Worm (Caenorhabditis elegans) whole organism, L4 larva: ENCODE data around the gene klf-3.
A peak's percentile ranks its signal among the peaks of the same experiment; 100 is the strongest.

Experiments used
- F49E8.2 ChIP-seq: sonication (generic microtip); optimal IDR thresholded peaks from 2 replicates; lab custom pipeline; 2016; ENCODE audit warnings: missing compliant biosample characterization, mild to moderate bottlenecking, missing genetic modification characterization, borderline replicate concordance
- R02D3.7 ChIP-seq: fragments of 150-350 bp; sonication (generic microtip); optimal IDR thresholded peaks from 3 replicates; lab custom pipeline; 2014; ENCODE audit warnings: missing biosample characterization, missing genetic modification characterization
- T26A8.4 ChIP-seq: fragments of 200-800 bp; sonication (Bioruptor generic); IDR thresholded peaks from 2 replicates; pipeline ENCODE4 v1.3.6; 2022; ENCODE audit warnings: missing genetic modification characterization, missing compliant biosample characterization
- Y105C5A.15 ChIP-seq: fragments of 200-800 bp; sonication (Bioruptor generic); IDR thresholded peaks from 2 replicates; pipeline ENCODE4 v1.3.6; 2022; ENCODE audit warnings: missing genetic modification characterization, missing compliant biosample characterization
- Y5F2A.4 ChIP-seq: fragments of 200-800 bp; sonication (Bioruptor generic); optimal IDR thresholded peaks from 2 replicates; lab custom pipeline; 2018; ENCODE audit warnings: mild to moderate bottlenecking, missing genetic modification characterization, missing compliant biosample characterization
- Y75B8A.6 ChIP-seq: fragments of 200-800 bp; sonication (Bioruptor generic); IDR thresholded peaks from 2 replicates; pipeline ENCODE4 v1.3.6; 2022; ENCODE audit warnings: missing genetic modification reagents, missing genetic modification characterization, missing compliant biosample characterization
- ZK337.2 ChIP-seq: fragments of 200-800 bp; sonication (Bioruptor generic); IDR thresholded peaks from 2 replicates; pipeline ENCODE4 v1.3.6; 2022; ENCODE audit warnings: missing genetic modification reagents, missing genetic modification characterization, missing compliant biosample characterization
- ZK546.5 ChIP-seq, 2 experiments: sonication (generic microtip); optimal IDR thresholded peaks; 2 replicates each; lab custom pipeline; 2017; ENCODE audit warnings: missing biosample characterization in 2 of 2, missing genetic modification characterization in 2 of 2
- ceh-32 ChIP-seq: sonication (generic microtip); optimal IDR thresholded peaks from 2 replicates; lab custom pipeline; 2016; ENCODE audit warnings: mild to moderate bottlenecking, missing genetic modification characterization, missing compliant biosample characterization; ENCODE audit not compliant: poor library complexity
- ceh-44 ChIP-seq: fragments of 200-800 bp; sonication (Bioruptor generic); IDR thresholded peaks from 2 replicates; pipeline ENCODE4 v1.3.6; 2022; ENCODE audit warnings: missing genetic modification reagents, missing genetic modification characterization, missing compliant biosample characterization
- cey-2 ChIP-seq: sonication (generic microtip); optimal IDR thresholded peaks from 3 replicates; lab custom pipeline; 2017; ENCODE audit warnings: missing genetic modification characterization, mild to moderate bottlenecking, missing compliant biosample characterization, antibody characterized with exemption, borderline replicate concordance; ENCODE audit not compliant: insufficient read depth
- daf-19 ChIP-seq: fragments of 200-800 bp; sonication (Bioruptor generic); conservative IDR thresholded peaks from 2 replicates; pipeline ENCODE4 v1.3.6; 2022; ENCODE audit warnings: missing genetic modification characterization, missing compliant biosample characterization
- dmd-8 ChIP-seq: fragments of 200-800 bp; sonication (Bioruptor generic); IDR thresholded peaks from 2 replicates; pipeline ENCODE4 v1.3.6; 2022; ENCODE audit warnings: missing genetic modification characterization, missing compliant biosample characterization
- dmd-9 ChIP-seq: fragments of 200-800 bp; sonication (Bioruptor generic); IDR thresholded peaks from 2 replicates; pipeline ENCODE4 v1.3.6; 2022; ENCODE audit warnings: missing genetic modification reagents, missing genetic modification characterization, missing compliant biosample characterization
- duxl-1 ChIP-seq: sonication (generic microtip); optimal IDR thresholded peaks from 2 replicates; lab custom pipeline; 2016; ENCODE audit warnings: mild to moderate bottlenecking, missing genetic modification characterization, moderate library complexity, missing compliant biosample characterization; ENCODE audit not compliant: poor library complexity
- dve-1 ChIP-seq: sonication (generic microtip); optimal IDR thresholded peaks from 2 replicates; lab custom pipeline; 2017; ENCODE audit warnings: antibody characterized with exemption, mild to moderate bottlenecking, missing genetic modification characterization, missing compliant biosample characterization; ENCODE audit not compliant: insufficient read depth
- egl-27 ChIP-seq: sonication (generic microtip); optimal IDR thresholded peaks from 3 replicates; lab custom pipeline; 2017; ENCODE audit warnings: missing biosample characterization, missing genetic modification reagents, missing genetic modification characterization
- fkh-10 ChIP-seq: fragments of 150-350 bp; optimal IDR thresholded peaks from 2 replicates; lab custom pipeline; 2014; ENCODE audit warnings: missing biosample characterization, missing genetic modification reagents, missing genetic modification characterization
- hlh-11 ChIP-seq: fragments of 200-800 bp; sonication (Bioruptor generic); optimal IDR thresholded peaks from 2 replicates; lab custom pipeline; 2018; ENCODE audit warnings: mild to moderate bottlenecking, missing genetic modification characterization, missing compliant biosample characterization
- hmg-1.1 ChIP-seq: fragments of 200-800 bp; sonication (Bioruptor generic); IDR thresholded peaks from 2 replicates; pipeline ENCODE4 v1.3.6; 2022; ENCODE audit warnings: missing genetic modification reagents, missing genetic modification characterization, missing compliant biosample characterization
- lim-7 ChIP-seq: fragments of 200-800 bp; sonication (Bioruptor generic); IDR thresholded peaks from 2 replicates; pipeline ENCODE4 v1.3.6; 2022; ENCODE audit warnings: missing genetic modification characterization, missing compliant biosample characterization
- lin-15B ChIP-seq: fragments of 150-350 bp; sonication (generic microtip); optimal IDR thresholded peaks from 3 replicates; lab custom pipeline; 2014; ENCODE audit warnings: missing biosample characterization, missing genetic modification characterization
- lin-29 ChIP-seq: fragments of 200-800 bp; sonication (Bioruptor generic); IDR thresholded peaks from 2 replicates; pipeline ENCODE4 v1.3.6; 2022; ENCODE audit warnings: missing genetic modification reagents, missing genetic modification characterization, missing compliant biosample characterization
- lin-38 ChIP-seq: fragments of 200-800 bp; sonication (Bioruptor generic); IDR thresholded peaks from 2 replicates; pipeline ENCODE4 v1.3.6; 2022; ENCODE audit warnings: missing genetic modification reagents, missing genetic modification characterization, missing compliant biosample characterization
- lin-39 ChIP-seq: fragments of 150-350 bp; optimal IDR thresholded peaks from 2 replicates; lab custom pipeline; 2014; ENCODE audit warnings: missing biosample characterization, missing genetic modification reagents, missing genetic modification characterization
- lsy-2 ChIP-seq, 2 experiments: fragments of 150-350 bp in 1 of 2; sonication (generic microtip) in 1 of 2; optimal IDR thresholded peaks; 2 replicates each; lab custom pipeline; 2014 to 2017; ENCODE audit warnings: missing biosample characterization in 2 of 2, missing genetic modification characterization in 2 of 2
- madf-5 ChIP-seq, 2 experiments: fragments of 200-800 bp; sonication (Bioruptor generic); IDR thresholded peaks; 2 replicates each; pipeline ENCODE4 v1.3.6; 2022; ENCODE audit warnings: missing compliant biosample characterization in 2 of 2, missing genetic modification characterization in 2 of 2
- madf-9 ChIP-seq: fragments of 200-800 bp; sonication (Bioruptor generic); conservative IDR thresholded peaks from 2 replicates; pipeline ENCODE4 v1.3.6; 2022; ENCODE audit warnings: missing genetic modification reagents, missing genetic modification characterization, missing compliant biosample characterization
- mdl-1 ChIP-seq, 2 experiments: fragments of 150-350 bp in 1 of 2; sonication (generic microtip) in 1 of 2; optimal IDR thresholded peaks; 2 replicates each; lab custom pipeline; 2014 to 2017; ENCODE audit warnings: missing biosample characterization in 2 of 2, missing genetic modification characterization in 2 of 2
- mes-2 ChIP-seq: sonication (generic microtip); optimal IDR thresholded peaks from 2 replicates; lab custom pipeline; 2016; ENCODE audit warnings: missing genotype, mild to moderate bottlenecking, missing genetic modification characterization, missing compliant biosample characterization; ENCODE audit not compliant: poor library complexity, severe bottlenecking
- mxl-3 ChIP-seq: fragments of 200-800 bp; sonication (Bioruptor generic); optimal IDR thresholded peaks from 2 replicates; lab custom pipeline; 2018; ENCODE audit warnings: mild to moderate bottlenecking, missing genetic modification characterization, missing compliant biosample characterization
- nhr-102 ChIP-seq: sonication (generic microtip); optimal IDR thresholded peaks from 2 replicates; lab custom pipeline; 2016; ENCODE audit warnings: mild to moderate bottlenecking, missing genetic modification characterization, moderate library complexity, missing compliant biosample characterization
- nhr-111 ChIP-seq: fragments of 200-800 bp; sonication (Bioruptor generic); optimal IDR thresholded peaks from 2 replicates; lab custom pipeline; 2018; ENCODE audit warnings: mild to moderate bottlenecking, missing genetic modification characterization, missing compliant biosample characterization
- nhr-237 ChIP-seq: sonication (generic microtip); optimal IDR thresholded peaks from 2 replicates; lab custom pipeline; 2017; ENCODE audit warnings: missing biosample characterization, missing genetic modification characterization
- nhr-28 ChIP-seq: fragments of 150-350 bp; optimal IDR thresholded peaks from 2 replicates; lab custom pipeline; 2014; ENCODE audit warnings: missing biosample characterization, missing genetic modification characterization
- nhr-41 ChIP-seq: fragments of 200-800 bp; sonication (Bioruptor generic); IDR thresholded peaks from 2 replicates; pipeline ENCODE4 v1.3.6; 2022; ENCODE audit warnings: missing genetic modification reagents, missing genetic modification characterization, missing compliant biosample characterization
- nhr-76 ChIP-seq: fragments of 150-350 bp; optimal IDR thresholded peaks from 2 replicates; lab custom pipeline; 2014; ENCODE audit warnings: missing biosample characterization, missing genetic modification characterization
- pha-4 ChIP-seq, 2 experiments: fragments of 150-350 bp in 1 of 2; fragments of 200-800 bp in 1 of 2; sonication (Bioruptor generic) in 1 of 2; IDR thresholded peaks in 1 of 2; optimal IDR thresholded peaks in 1 of 2; 2 replicates each; pipeline versions ENCODE4 v1.3.6 to Lab custom; 2014 to 2022; ENCODE audit warnings: missing genetic modification characterization in 2 of 2, missing genetic modification reagents in 2 of 2, missing biosample characterization in 1 of 2, missing compliant biosample characterization in 1 of 2
- skn-1 ChIP-seq: fragments of 150-350 bp; optimal IDR thresholded peaks from 2 replicates; lab custom pipeline; 2014; ENCODE audit warnings: missing biosample characterization, missing genetic modification characterization
- snpc-1.2 ChIP-seq: fragments of 200-800 bp; sonication (Bioruptor generic); IDR thresholded peaks from 2 replicates; pipeline ENCODE4 v1.3.6; 2022; ENCODE audit warnings: missing genetic modification reagents, missing genetic modification characterization, missing compliant biosample characterization
- spr-1 ChIP-seq: sonication (generic microtip); optimal IDR thresholded peaks from 2 replicates; lab custom pipeline; 2016; ENCODE audit warnings: mild to moderate bottlenecking, missing genetic modification characterization, missing compliant biosample characterization
- tra-1 ChIP-seq: fragments of 200-800 bp; sonication (Bioruptor generic); IDR thresholded peaks from 2 replicates; pipeline ENCODE4 v1.3.6; 2022; ENCODE audit warnings: missing genetic modification reagents, missing genetic modification characterization, missing compliant biosample characterization
- unc-39 ChIP-seq: sonication (generic microtip); optimal IDR thresholded peaks from 2 replicates; lab custom pipeline; 2017; ENCODE audit warnings: missing biosample characterization, missing genetic modification characterization
- zip-11 ChIP-seq: fragments of 200-800 bp; sonication (Bioruptor generic); IDR thresholded peaks from 2 replicates; pipeline ENCODE4 v1.3.6; 2022; ENCODE audit warnings: missing genetic modification characterization, missing compliant biosample characterization

The klf-3 gene

ce11 chrII:6587264-6587870, 29.3 kb upstream of the klf-3 start, which contains the start of gene C56C10.7 (continued):
- TF ChIP-seq Y5F2A.4 (GFP tag; lab: Kevin White, UChicago) (peak; percentile 3), snpc-1.2 (GFP tag; lab: Robert Waterston, UW) (peak; percentile 54), tra-1 (GFP tag; lab: Robert Waterston, UW) (0 out of 2 replicates have a peak, but pooled peaks have one; percentile 16), lim-7 (GFP tag; lab: Robert Waterston, UW) (no peak), dve-1 (tag; lab: Kevin White, UChicago) (peak; percentile 33), F49E8.2 (tag; lab: Kevin White, UChicago) (peak; percentile 64), madf-5 (GFP tag; IDR thresholded peaks at IDR 0.05; lab: Robert Waterston, UW) (0 out of 4 replicates have a peak, but pooled peaks of 1 of the 2 experiments have one; percentile 39), hmg-1.1 (GFP tag; lab: Robert Waterston, UW) (no peak), nhr-102 (tag; lab: Kevin White, UChicago) (peak; percentile 58)
- TF ChIP-seq, all 104 proteins: peak for 22

ce11 chrII:6588605-6589292, 27.9 kb upstream of the klf-3 start, which contains the start of gene icd-1:
TSS of gene icd-1 (minus strand) at chrII:6588655.
- TF ChIP-seq nhr-41 (GFP tag; lab: Robert Waterston, UW) (peak; percentile 62; the same call in 1 of the 2 replicates), dmd-8 (GFP tag; lab: Robert Waterston, UW) (peak; percentile 55; the same call in 1 of the 2 replicates), ZK337.2 (no peak), lsy-2 (tag; optimal IDR thresholded peaks at IDR 0.05; lab: Kevin White, UChicago) (peak; percentile 91 to 95), zip-11 (GFP tag; lab: Robert Waterston, UW) (no peak), egl-27 (tag; lab: Kevin White, UChicago) (no peak), mxl-3 (GFP tag; lab: Kevin White, UChicago) (peak; percentile 72), hlh-11 (tag; lab: Kevin White, UChicago) (peak; percentile 97), ceh-32 (tag; lab: Kevin White, UChicago) (peak; percentile 17), hmg-1.1 (GFP tag; lab: Robert Waterston, UW) (peak; percentile 88), nhr-28 (tag; lab: Kevin White, UChicago) (peak; percentile 90), ZK546.5 (tag; optimal IDR thresholded peaks at IDR 0.05; lab: Kevin White, UChicago) (peak in 1 of 2 experiments; percentile 51), fkh-10 (GFP tag; lab: Kevin White, UChicago) (peak; percentile 78), daf-19 (GFP tag; lab: Robert Waterston, UW) (peak; percentile 88), madf-5 (GFP tag; IDR thresholded peaks at IDR 0.05; lab: Robert Waterston, UW) (no peak), lin-29 (GFP tag; lab: Robert Waterston, UW) (peak; percentile 72), pha-4 (GFP tag; IDR thresholded peaks at IDR 0.05; lab: Robert Waterston, UW) (peak; percentile 94), pha-4 (tag; optimal IDR thresholded peaks at IDR 0.05; lab: Kevin White, UChicago) (peak; percentile 79), nhr-76 (tag; lab: Kevin White, UChicago) (peak; percentile 55), nhr-111 (GFP tag; lab: Kevin White, UChicago) (no peak), Y105C5A.15 (GFP tag; lab: Robert Waterston, UW) (no peak; the same call in 1 of the 2 replicates), madf-9 (GFP tag; lab: Robert Waterston, UW) (peak; percentile 75), nhr-237 (peak; percentile 18), spr-1 (tag; lab: Kevin White, UChicago) (peak; percentile 81), unc-39 (tag; lab: Kevin White, UChicago) (no peak), mdl-1 (tag; optimal IDR thresholded peaks at IDR 0.05; lab: Kevin White, UChicago) (peak; percentile 56 to 77), lin-39 (tag; lab: Kevin White, UChicago) (no peak), T26A8.4 (GFP tag; lab: Robert Waterston, UW) (peak; percentile 94), skn-1 (tag; lab: Kevin White, UChicago) (no peak), duxl-1 (peak; percentile 89), lin-15B (peak; percentile 58), mes-2 (tag; lab: Kevin White, UChicago) (peak; percentile 92), dmd-9 (no peak), Y75B8A.6 (GFP tag; lab: Robert Waterston, UW) (0 out of 2 replicates have a peak, but pooled peaks have one; percentile 11), lin-38 (peak; percentile 91), ceh-44 (0 out of 2 replicates have a peak, but pooled peaks have one; percentile 30), nhr-102 (tag; lab: Kevin White, UChicago) (peak; percentile 93), R02D3.7 (peak; percentile 10), cey-2 (no peak)
